Fruit fly (Drosophila melanogaster) whole organism, wandering third instar larva: ENCODE data around the gene eIF2beta.

Experiments
- HLH106 ChIP-seq: fragments of 200-800 bp; optimal IDR thresholded peaks from 3 replicates; lab custom pipeline; 2019; ENCODE audit warnings: missing biosample characterization, mild to moderate bottlenecking, missing genetic modification characterization, moderate library complexity
- Myc ChIP-seq: fragments of >200 bp; optimal IDR thresholded peaks from 2 replicates; lab custom pipeline; 2017
- N ChIP-seq: fragments of >200 bp; optimal IDR thresholded peaks from 2 replicates; lab custom pipeline; 2018; ENCODE audit warnings: missing biosample characterization, missing external identifiers, missing genetic modification characterization
- br ChIP-seq: fragments of 200-800 bp; sonication (Bioruptor generic); optimal IDR thresholded peaks from 2 replicates; lab custom pipeline; 2016; ENCODE audit warnings: missing biosample characterization, missing genetic modification characterization
- dsf ChIP-seq: sonication (Bioruptor generic); optimal IDR thresholded peaks from 2 replicates; lab custom pipeline; 2016; ENCODE audit warnings: missing biosample characterization, missing genetic modification characterization, borderline replicate concordance
- fru ChIP-seq: fragments of 200-800 bp; sonication (Bioruptor generic); optimal IDR thresholded peaks from 3 replicates; lab custom pipeline; 2016; ENCODE audit warnings: missing biosample characterization, mild to moderate bottlenecking, missing genetic modification characterization
- h ChIP-seq: fragments of 200-800 bp; sonication (Bioruptor generic); optimal IDR thresholded peaks from 3 replicates; lab custom pipeline; 2016; ENCODE audit warnings: missing biosample characterization, mild to moderate bottlenecking, missing genetic modification characterization
- pan ChIP-seq: fragments of >200 bp; optimal IDR thresholded peaks from 2 replicates; lab custom pipeline; 2017
- psq ChIP-seq: fragments of 200-800 bp; sonication (Bioruptor generic); optimal IDR thresholded peaks from 3 replicates; lab custom pipeline; 2017; ENCODE audit warnings: missing biosample characterization, mild to moderate bottlenecking, missing genetic modification characterization, moderate library complexity

dm6 chr3L:12564284-12564683 is 37.8 kb upstream of the eIF2beta start:
- TF ChIP-seq br (GFP tag; lab: Kevin White, UChicago) (no peak), Myc (lab: Kevin White, UChicago) (no peak), pan (lab: Kevin White, UChicago) (no peak), h (no peak), N (GFP tag; lab: Kevin White, UChicago) (no peak), dsf (GFP tag; lab: Kevin White, UChicago) (no peak), fru (no peak), HLH106 (tag; lab: Kevin White, UChicago) (no peak), psq (GFP tag; lab: Kevin White, UChicago) (no peak)
